Worm (Caenorhabditis elegans) whole organism, early embryonic: Measurements from ENCODE around the gene R160.10.

Source experiments
- B0310.2 ChIP-seq: sonication (generic microtip); optimal IDR thresholded peaks from 2 replicates; lab custom pipeline; 2016; ENCODE audit warnings: mild to moderate bottlenecking, missing genetic modification characterization, missing compliant biosample characterization
- ama-1 ChIP-seq: fragments of 150-350 bp; optimal IDR thresholded peaks from 2 replicates; lab custom pipeline; 2014
- ceh-13 ChIP-seq: fragments of 200-800 bp; sonication (Bioruptor generic); optimal IDR thresholded peaks from 2 replicates; lab custom pipeline; 2018; ENCODE audit warnings: mild to moderate bottlenecking, missing genetic modification characterization, missing compliant biosample characterization
- ets-7 ChIP-seq: sonication (generic microtip); optimal IDR thresholded peaks from 2 replicates; lab custom pipeline; 2016; ENCODE audit warnings: missing genotype, missing genetic modification characterization, missing compliant biosample characterization
- flt-1 ChIP-seq: fragments of 200-800 bp; sonication (Bioruptor generic); IDR thresholded peaks from 2 replicates; pipeline ENCODE4 v1.3.6; 2022; ENCODE audit warnings: missing genetic modification characterization, missing compliant biosample characterization
- hnd-1 ChIP-seq: sonication (generic microtip); optimal IDR thresholded peaks from 2 replicates; lab custom pipeline; 2016; ENCODE audit warnings: missing genetic modification characterization, missing compliant biosample characterization
- sea-1 ChIP-seq: fragments of 200-800 bp; sonication (Bioruptor generic); conservative IDR thresholded peaks from 2 replicates; pipeline ENCODE4 v1.3.6; 2022; ENCODE audit warnings: missing genetic modification characterization, missing compliant biosample characterization
- tbx-37 ChIP-seq: fragments of 200-800 bp; sonication (Bioruptor generic); conservative IDR thresholded peaks from 2 replicates; pipeline ENCODE4 v1.3.6; 2022; ENCODE audit warnings: missing genetic modification reagents, missing genetic modification characterization, missing compliant biosample characterization

- TF ChIP-seq sea-1: no peak
- TF ChIP-seq ets-7 (tag; lab: Kevin White, UChicago): no peak
- TF ChIP-seq ama-1 (lab: Kevin White, UChicago): no peak
- no peak for TF ChIP-seq tbx-37
- no peak for TF ChIP-seq flt-1 (GFP tag; lab: Robert Waterston, UW)
- TF ChIP-seq ceh-13 (GFP tag; lab: Kevin White, UChicago): no peak
- TF ChIP-seq hnd-1 (tag; lab: Kevin White, UChicago): no peak
- no peak for TF ChIP-seq B0310.2
These were observed 1.5 kb upstream of the R160.10 start, which contains the start of gene R160.4 for ce11 chrX:4368800-4369199.
